Worm (Caenorhabditis elegans) whole organism, L3 larva: ENCODE results near the gene Y19D10B.6.
"Not testable (repeated sequence)": the region's sequence is repeated elsewhere in the genome, so short reads cannot be mapped to it uniquely, and the experiment has no call there.

Experiments used
- R02D3.7 ChIP-seq: fragments of 150-350 bp; optimal IDR thresholded peaks from 2 replicates; lab custom pipeline; 2014; ENCODE audit warnings: missing biosample characterization, missing genetic modification characterization
- aly-2 ChIP-seq: fragments of 150-350 bp; optimal IDR thresholded peaks from 2 replicates; lab custom pipeline; 2014; ENCODE audit warnings: missing biosample characterization, missing genetic modification characterization
- ceh-16 ChIP-seq: sonication (generic microtip); optimal IDR thresholded peaks from 2 replicates; lab custom pipeline; 2017; ENCODE audit warnings: missing biosample characterization, missing genetic modification characterization
- ceh-28 ChIP-seq: fragments of 150-350 bp; optimal IDR thresholded peaks from 2 replicates; lab custom pipeline; 2014; ENCODE audit warnings: missing biosample characterization, missing genetic modification reagents, missing genetic modification characterization
- ceh-82 ChIP-seq: fragments of 150-350 bp; optimal IDR thresholded peaks from 2 replicates; lab custom pipeline; 2014; ENCODE audit warnings: missing biosample characterization, missing genetic modification characterization
- daf-12 ChIP-seq: fragments of 150-350 bp; optimal IDR thresholded peaks from 2 replicates; lab custom pipeline; 2014; ENCODE audit warnings: missing biosample characterization, missing genetic modification reagents, missing genetic modification characterization
- elt-1 ChIP-seq: fragments of 150-350 bp; optimal IDR thresholded peaks from 2 replicates; lab custom pipeline; 2014; ENCODE audit warnings: missing biosample characterization, missing genetic modification characterization
- elt-2 ChIP-seq: sonication (generic microtip); optimal IDR thresholded peaks from 2 replicates; lab custom pipeline; 2016; ENCODE audit warnings: missing genetic modification reagents, mild to moderate bottlenecking, missing genetic modification characterization, missing compliant biosample characterization
- elt-3 ChIP-seq, 3 experiments: fragments of 150-350 bp in 1 of 3; sonication (generic microtip) in 2 of 3; optimal IDR thresholded peaks; 2 replicates in 2 of 3; 4 replicates in 1 of 3; lab custom pipeline; 2014 to 2017; ENCODE audit warnings: missing biosample characterization in 3 of 3, missing genetic modification characterization in 3 of 3
- eor-1 ChIP-seq, 2 experiments: fragments of 150-350 bp; optimal IDR thresholded peaks; 2 replicates each; lab custom pipeline; 2014 to 2018; ENCODE audit warnings: missing biosample characterization in 2 of 2, missing genetic modification characterization in 2 of 2
- fkh-10 ChIP-seq: sonication (generic microtip); optimal IDR thresholded peaks from 2 replicates; lab custom pipeline; 2017; ENCODE audit warnings: missing biosample characterization, missing genetic modification reagents, missing genetic modification characterization
- fos-1 ChIP-seq: fragments of 150-350 bp; optimal IDR thresholded peaks from 2 replicates; lab custom pipeline; 2014; ENCODE audit warnings: missing biosample characterization, missing genetic modification characterization
- hmg-11 ChIP-seq: sonication (generic microtip); optimal IDR thresholded peaks from 2 replicates; lab custom pipeline; 2016; ENCODE audit warnings: missing genetic modification characterization, missing compliant biosample characterization
- jun-1 ChIP-seq: fragments of 150-350 bp; optimal IDR thresholded peaks from 2 replicates; lab custom pipeline; 2014; ENCODE audit warnings: missing biosample characterization, missing genetic modification reagents, missing genetic modification characterization
- lin-15B ChIP-seq: fragments of 150-350 bp; optimal IDR thresholded peaks from 2 replicates; lab custom pipeline; 2014; ENCODE audit warnings: missing biosample characterization, missing genetic modification characterization
- lsy-12 ChIP-seq: sonication (generic microtip); optimal IDR thresholded peaks from 2 replicates; lab custom pipeline; 2016; ENCODE audit warnings: mild to moderate bottlenecking, missing genetic modification characterization, missing compliant biosample characterization
- mdl-1 ChIP-seq: fragments of 150-350 bp; optimal IDR thresholded peaks from 2 replicates; lab custom pipeline; 2014; ENCODE audit warnings: missing biosample characterization, missing genetic modification characterization
- nfya-1 ChIP-seq: sonication (generic microtip); optimal IDR thresholded peaks from 2 replicates; lab custom pipeline; 2017; ENCODE audit warnings: missing genetic modification characterization, mild to moderate bottlenecking, missing compliant biosample characterization, antibody characterized with exemption, moderate library complexity; ENCODE audit not compliant: insufficient read depth
- nhr-11 ChIP-seq: fragments of 150-350 bp; optimal IDR thresholded peaks from 2 replicates; lab custom pipeline; 2014; ENCODE audit warnings: missing biosample characterization, missing genetic modification characterization
- nhr-12 ChIP-seq: fragments of 150-350 bp; optimal IDR thresholded peaks from 2 replicates; lab custom pipeline; 2014; ENCODE audit warnings: missing biosample characterization, missing genetic modification characterization
- nhr-23 ChIP-seq: fragments of 150-350 bp; optimal IDR thresholded peaks from 2 replicates; lab custom pipeline; 2014; ENCODE audit warnings: missing biosample characterization, missing genetic modification reagents, missing genetic modification characterization
- nhr-28 ChIP-seq: fragments of 150-350 bp; optimal IDR thresholded peaks from 2 replicates; lab custom pipeline; 2014; ENCODE audit warnings: missing biosample characterization, missing genetic modification characterization
- nhr-43 ChIP-seq: sonication (generic microtip); optimal IDR thresholded peaks from 2 replicates; lab custom pipeline; 2016; ENCODE audit warnings: mild to moderate bottlenecking, missing genetic modification characterization, missing compliant biosample characterization; ENCODE audit not compliant: poor library complexity, severe bottlenecking
- nhr-67 ChIP-seq: fragments of 150-350 bp; optimal IDR thresholded peaks from 2 replicates; lab custom pipeline; 2014; ENCODE audit warnings: missing biosample characterization, missing genetic modification characterization
- nhr-76 ChIP-seq: fragments of 150-350 bp; sonication (generic microtip); optimal IDR thresholded peaks from 5 replicates; lab custom pipeline; 2014; ENCODE audit warnings: missing biosample characterization, missing genetic modification characterization
- nhr-77 ChIP-seq: fragments of 150-350 bp; optimal IDR thresholded peaks from 2 replicates; lab custom pipeline; 2014; ENCODE audit warnings: missing biosample characterization, missing genetic modification characterization
- pha-4 ChIP-seq: fragments of 150-350 bp; optimal IDR thresholded peaks from 2 replicates; lab custom pipeline; 2014; ENCODE audit warnings: missing biosample characterization, missing genetic modification reagents, missing genetic modification characterization
- pqm-1 ChIP-seq: fragments of 150-350 bp; optimal IDR thresholded peaks from 2 replicates; lab custom pipeline; 2017; ENCODE audit warnings: missing biosample characterization, missing genetic modification characterization, inconsistent platforms
- sea-2 ChIP-seq: fragments of 150-350 bp; sonication (generic microtip); optimal IDR thresholded peaks from 4 replicates; lab custom pipeline; 2014; ENCODE audit warnings: missing biosample characterization, missing genetic modification reagents, missing genetic modification characterization
- skn-1 ChIP-seq: fragments of 150-350 bp; optimal IDR thresholded peaks from 2 replicates; lab custom pipeline; 2014; ENCODE audit warnings: missing biosample characterization, missing genetic modification characterization
- snpc-4 ChIP-seq: fragments of 150-350 bp; optimal IDR thresholded peaks from 2 replicates; lab custom pipeline; 2014; ENCODE audit warnings: missing biosample characterization, missing genetic modification characterization
- tbx-2 ChIP-seq: sonication (generic microtip); optimal IDR thresholded peaks from 2 replicates; lab custom pipeline; 2016; ENCODE audit warnings: mild to moderate bottlenecking, missing genetic modification characterization, missing compliant biosample characterization
- unc-39 ChIP-seq: sonication (generic microtip); optimal IDR thresholded peaks from 4 replicates; lab custom pipeline; 2017; ENCODE audit warnings: missing biosample characterization, missing genetic modification characterization
- unc-62 ChIP-seq: fragments of 150-350 bp; sonication (generic microtip); optimal IDR thresholded peaks from 4 replicates; lab custom pipeline; 2014; ENCODE audit warnings: missing biosample characterization, missing genetic modification reagents, missing genetic modification characterization
- zag-1 ChIP-seq: fragments of 150-350 bp; optimal IDR thresholded peaks from 2 replicates; lab custom pipeline; 2014; ENCODE audit warnings: missing biosample characterization, missing genetic modification characterization
- ztf-4 ChIP-seq: fragments of 150-350 bp; optimal IDR thresholded peaks from 2 replicates; lab custom pipeline; 2014; ENCODE audit warnings: missing biosample characterization, missing genetic modification characterization

Y19D10B.6 gene

ce11 chrV:2321001-2321400, at the start of gene Y19D10B.6:
Y19D10B.6 (minus strand) TSS chrV:2321101.
- not testable (repeated sequence) for TF ChIP-seq lin-15B; nhr-77 (tag; lab: Kevin White, UChicago); zag-1 (tag; lab: Kevin White, UChicago)

ce11 chrV:2343572-2343971, 22.7 kb upstream of the Y19D10B.6 start:
- TF ChIP-seq zag-1 (tag; lab: Kevin White, UChicago) (no peak), tbx-2 (tag; lab: Kevin White, UChicago) (no peak), nhr-12 (no peak), aly-2 (tag; lab: Kevin White, UChicago) (no peak), unc-62 (no peak), unc-39 (tag; lab: Kevin White, UChicago) (no peak), nhr-76 (tag; lab: Kevin White, UChicago) (no peak), fos-1 (no peak), daf-12 (tag; lab: Kevin White, UChicago) (no peak), skn-1 (tag; lab: Kevin White, UChicago) (no peak), lsy-12 (tag; lab: Kevin White, UChicago) (no peak), eor-1 (tag; optimal IDR thresholded peaks at IDR 0.05; lab: Kevin White, UChicago) (no peak), snpc-4 (tag; lab: Kevin White, UChicago) (no peak), ztf-4 (tag; lab: Kevin White, UChicago) (no peak), sea-2 (GFP tag; lab: Kevin White, UChicago) (no peak), pha-4 (no peak), hmg-11 (no peak)

DNA sequence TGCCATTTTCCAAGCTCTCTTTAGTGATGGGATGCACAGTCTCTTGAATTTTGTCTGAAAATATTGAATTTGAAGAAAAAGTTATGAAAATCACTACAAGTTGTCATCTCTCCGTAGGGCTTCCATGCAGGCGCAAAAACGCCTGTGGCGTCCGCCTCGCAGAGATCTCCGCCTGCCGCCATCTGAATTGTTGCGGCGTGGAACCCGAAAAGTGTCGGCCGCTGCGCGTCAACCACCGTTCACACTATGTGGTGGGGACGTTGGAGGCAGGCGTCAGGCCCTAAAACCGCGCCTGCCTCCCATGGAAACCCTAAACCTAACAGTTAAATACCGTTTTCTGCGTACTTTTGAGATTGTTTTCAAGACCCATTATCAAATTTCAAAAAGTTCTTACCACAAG, 21.2 kb upstream of the Y19D10B.6 start:
- TF ChIP-seq daf-12 (tag; lab: Kevin White, UChicago), result no peak
- TF ChIP-seq elt-3 (tag; optimal IDR thresholded peaks at IDR 0.05; lab: Kevin White, UChicago), result no peak
- TF ChIP-seq nhr-12, result no peak
- no peak for TF ChIP-seq skn-1 (tag; lab: Kevin White, UChicago)
- no peak for TF ChIP-seq elt-2 (tag; lab: Kevin White, UChicago)

- TF ChIP-seq unc-39 (tag; lab: Kevin White, UChicago), result no peak
- no peak for TF ChIP-seq skn-1 (tag; lab: Kevin White, UChicago)
- no peak for TF ChIP-seq R02D3.7 (tag; lab: Kevin White, UChicago)
- no peak for TF ChIP-seq nhr-76 (tag; lab: Kevin White, UChicago)
- TF ChIP-seq pha-4, result no peak
- TF ChIP-seq ceh-28 (tag; lab: Kevin White, UChicago), result no peak
- no peak for TF ChIP-seq hmg-11
- TF ChIP-seq nhr-23 (tag; lab: Kevin White, UChicago), result no peak
- TF ChIP-seq eor-1 (tag; optimal IDR thresholded peaks at IDR 0.05; lab: Kevin White, UChicago), result no peak
- no peak for TF ChIP-seq tbx-2 (tag; lab: Kevin White, UChicago)
- no peak for TF ChIP-seq nhr-77 (tag; lab: Kevin White, UChicago)
Measured at ce11 chrV:2341285-2341684, 20.4 kb upstream of the Y19D10B.6 start, which contains the start of gene irld-30. irld-30 (minus strand) TSS chrV:2341385.

ce11 chrV:2338538-2338937, 17.6 kb upstream of the Y19D10B.6 start, which contains the start of gene irld-29:
irld-29 (minus strand) TSS chrV:2338638.
- TF ChIP-seq nfya-1 (tag; lab: Kevin White, UChicago) (no peak), fkh-10 (no peak)
- TF ChIP-seq, all 47 proteins: peak for 0

- no peak for TF ChIP-seq nhr-11 (tag; lab: Kevin White, UChicago)
- TF ChIP-seq ceh-82 (tag; lab: Kevin White, UChicago), result no peak
- TF ChIP-seq elt-1 (tag; lab: Kevin White, UChicago), result no peak
- TF ChIP-seq zag-1 (tag; lab: Kevin White, UChicago), result no peak
- TF ChIP-seq fos-1, result no peak
- TF ChIP-seq eor-1 (tag; optimal IDR thresholded peaks at IDR 0.05; lab: Kevin White, UChicago), result no peak
- no peak for TF ChIP-seq nhr-12
- TF ChIP-seq R02D3.7 (tag; lab: Kevin White, UChicago), result no peak
- TF ChIP-seq pqm-1 (tag; lab: Kevin White, UChicago), result no peak
- no peak for TF ChIP-seq jun-1 (tag; lab: Kevin White, UChicago)
- no peak for TF ChIP-seq ceh-16
- no peak for TF ChIP-seq mdl-1 (tag; lab: Kevin White, UChicago)
- no peak for TF ChIP-seq nhr-67 (tag; lab: Kevin White, UChicago)
- no peak for TF ChIP-seq daf-12 (tag; lab: Kevin White, UChicago)
- TF ChIP-seq nhr-28 (tag; lab: Kevin White, UChicago), result no peak
- TF ChIP-seq nhr-43 (tag; lab: Kevin White, UChicago), result no peak
- TF ChIP-seq lsy-12 (tag; lab: Kevin White, UChicago), result no peak
- no peak for TF ChIP-seq elt-3 (tag; optimal IDR thresholded peaks at IDR 0.05; lab: Kevin White, UChicago)
- TF ChIP-seq aly-2 (tag; lab: Kevin White, UChicago), result no peak
Measured at ce11 chrV:2336151-2336550, 15.2 kb upstream of the Y19D10B.6 start, which contains the start of gene irld-28. irld-28 (minus strand) TSS chrV:2336251.
